Worm (Caenorhabditis elegans): Measurements from ENCODE around the gene dvc-1.

- TF ChIP-seq ceh-9 (tag; optimal IDR thresholded peaks at IDR 0.05) (no peak), egl-5 (tag; optimal IDR thresholded peaks at IDR 0.05) (no peak), tbx-2 (tag; optimal IDR thresholded peaks at IDR 0.05) (no peak), sea-2 (GFP tag; optimal IDR thresholded peaks at IDR 0.05) (no peak), nhr-237 (tag; optimal IDR thresholded peaks at IDR 0.05) (no peak), jun-1 (tag; optimal IDR thresholded peaks at IDR 0.05) (no peak), elt-3 (tag; optimal IDR thresholded peaks at IDR 0.05) (no peak), unc-62 (GFP tag; optimal IDR thresholded peaks at IDR 0.05) (no peak), nhr-25 (tag; optimal IDR thresholded peaks at IDR 0.05) (no peak), egl-27 (tag; optimal IDR thresholded peaks at IDR 0.05) (no peak)
Observed at ce11 chrV:11272848-11273247, 33.7 kb upstream of the dvc-1 start, which contains the start of gene clec-223.

Data from whole organism, L3 larva.